Worm (Caenorhabditis elegans) whole organism, midembryonic: ENCODE results near the gene ZK686.5.

ENCODE experiments used
- T22C8.4 ChIP-seq: fragments of 200-800 bp; sonication (Bioruptor generic); IDR thresholded peaks from 2 replicates; pipeline ENCODE4 v1.3.6; 2022; ENCODE audit warnings: missing genetic modification characterization, missing compliant biosample characterization
- cog-1 ChIP-seq: sonication (generic microtip); optimal IDR thresholded peaks from 2 replicates; lab custom pipeline; 2016; ENCODE audit warnings: missing genetic modification characterization, missing compliant biosample characterization
- flt-1 ChIP-seq: fragments of 200-800 bp; sonication (Bioruptor generic); IDR thresholded peaks from 2 replicates; pipeline ENCODE4 v1.3.6; 2022; ENCODE audit warnings: missing genetic modification characterization, missing compliant biosample characterization
- klf-2 ChIP-seq: fragments of 200-800 bp; sonication (Bioruptor generic); conservative IDR thresholded peaks from 2 replicates; pipeline ENCODE4 v1.3.6; 2022; ENCODE audit warnings: missing genetic modification reagents, missing genetic modification characterization, missing compliant biosample characterization
- med-1 ChIP-seq: sonication (generic microtip); optimal IDR thresholded peaks from 2 replicates; lab custom pipeline; 2017; ENCODE audit warnings: missing genetic modification characterization, mild to moderate bottlenecking, missing compliant biosample characterization, antibody characterized with exemption, missing genetic modification reagents; ENCODE audit not compliant: insufficient read depth
- ref-1 ChIP-seq: fragments of 200-800 bp; sonication (Bioruptor generic); conservative IDR thresholded peaks from 2 replicates; pipeline ENCODE4 v1.3.6; 2022; ENCODE audit warnings: missing genetic modification reagents, missing genetic modification characterization, missing compliant biosample characterization
- tab-1 ChIP-seq: fragments of 200-800 bp; sonication (Bioruptor generic); IDR thresholded peaks from 2 replicates; pipeline ENCODE4 v1.3.6; 2022; ENCODE audit warnings: missing genetic modification characterization, missing compliant biosample characterization
- ztf-23 ChIP-seq: fragments of 200-800 bp; sonication (Bioruptor generic); IDR thresholded peaks from 2 replicates; pipeline ENCODE4 v1.3.6; 2022; ENCODE audit warnings: missing genetic modification reagents, missing genetic modification characterization, missing compliant biosample characterization
- ztf-29 ChIP-seq: fragments of 200-800 bp; sonication (Bioruptor generic); IDR thresholded peaks from 2 replicates; pipeline ENCODE4 v1.3.6; 2022; ENCODE audit warnings: missing genetic modification reagents, missing genetic modification characterization, missing compliant biosample characterization

ZK686.5 gene

DNA sequence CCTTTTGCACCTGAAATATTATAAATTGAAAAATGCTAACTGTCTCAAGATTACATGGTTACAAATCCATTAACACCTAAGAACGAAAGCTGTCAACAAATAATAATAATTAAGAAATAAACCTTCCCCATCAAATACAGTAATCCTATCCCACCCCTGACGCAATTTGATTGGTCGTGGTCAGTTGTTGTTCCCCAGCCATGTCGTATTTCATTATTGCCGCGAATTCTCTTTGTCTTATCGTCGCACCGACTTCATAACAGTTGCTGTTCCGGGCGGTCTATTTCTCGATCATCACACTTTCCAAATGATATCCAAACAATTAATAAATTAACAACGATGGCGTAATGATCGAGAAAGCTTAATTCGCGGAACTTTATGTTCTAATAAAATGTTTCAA lies 11.2 kb upstream of the ZK686.5 start:
- no peak for TF ChIP-seq ztf-29
- no peak for TF ChIP-seq cog-1 (tag; lab: Kevin White, UChicago)
- no peak for TF ChIP-seq T22C8.4
- TF ChIP-seq flt-1 (GFP tag; lab: Robert Waterston, UW) = no peak
- no peak for TF ChIP-seq klf-2 (GFP tag; lab: Robert Waterston, UW)

DNA sequence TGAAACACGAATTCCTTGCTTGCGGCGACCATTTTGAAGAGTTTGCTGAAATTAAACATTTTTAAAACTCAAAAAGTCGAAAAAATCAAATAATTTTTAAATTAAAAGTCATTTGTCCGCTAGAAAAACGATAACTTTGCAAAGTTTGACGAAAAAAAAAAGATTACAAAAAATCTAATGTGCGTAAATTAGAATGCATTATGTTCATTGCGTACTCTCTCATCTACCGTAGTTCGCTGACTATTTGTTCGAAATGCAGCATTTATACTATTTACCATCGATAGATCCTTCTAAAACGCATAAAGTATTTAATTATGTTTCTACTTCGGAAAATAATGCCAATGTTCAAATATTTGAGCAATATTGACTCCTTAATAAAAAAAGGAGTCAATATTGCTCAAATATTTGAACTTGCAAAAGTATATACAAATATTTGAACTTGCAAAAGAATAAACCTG lies 8.7 kb upstream of the ZK686.5 start, which contains the start of gene bath-15:
bath-15 (minus strand) TSS at position 51 of the 458 bp plus-strand sequence.
- TF ChIP-seq klf-2 (GFP tag; lab: Robert Waterston, UW) = no peak

DNA sequence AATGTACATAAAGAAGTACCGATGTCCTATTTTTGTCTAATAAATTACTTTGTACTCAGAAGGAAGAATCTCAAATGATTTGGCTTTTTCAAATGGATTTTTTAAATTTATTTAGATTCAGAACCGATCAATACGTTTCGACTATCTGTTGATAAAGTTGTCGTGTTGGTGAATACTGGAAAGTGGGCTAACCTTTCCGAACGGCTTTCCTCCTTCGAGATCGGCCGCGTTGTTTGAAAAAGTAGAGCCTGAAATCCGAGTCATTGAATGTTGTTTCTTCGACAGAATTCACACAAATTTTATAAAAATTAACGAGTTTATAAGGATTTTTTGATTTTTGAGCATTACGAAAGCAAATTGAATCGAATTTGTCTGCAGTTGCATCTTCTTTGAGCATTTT lies 6.5 kb upstream of the ZK686.5 start:
- no peak for TF ChIP-seq klf-2 (GFP tag; lab: Robert Waterston, UW)
- TF ChIP-seq ztf-23 = no peak
- no peak for TF ChIP-seq flt-1 (GFP tag; lab: Robert Waterston, UW)
- TF ChIP-seq T22C8.4 = no peak
- TF ChIP-seq med-1 (GFP tag; lab: Kevin White, UChicago) = no peak
- no peak for TF ChIP-seq ztf-29
- TF ChIP-seq cog-1 (tag; lab: Kevin White, UChicago) = no peak
- no peak for TF ChIP-seq ref-1 (GFP tag; lab: Robert Waterston, UW)
- TF ChIP-seq tab-1 (GFP tag; lab: Robert Waterston, UW) = no peak

DNA sequence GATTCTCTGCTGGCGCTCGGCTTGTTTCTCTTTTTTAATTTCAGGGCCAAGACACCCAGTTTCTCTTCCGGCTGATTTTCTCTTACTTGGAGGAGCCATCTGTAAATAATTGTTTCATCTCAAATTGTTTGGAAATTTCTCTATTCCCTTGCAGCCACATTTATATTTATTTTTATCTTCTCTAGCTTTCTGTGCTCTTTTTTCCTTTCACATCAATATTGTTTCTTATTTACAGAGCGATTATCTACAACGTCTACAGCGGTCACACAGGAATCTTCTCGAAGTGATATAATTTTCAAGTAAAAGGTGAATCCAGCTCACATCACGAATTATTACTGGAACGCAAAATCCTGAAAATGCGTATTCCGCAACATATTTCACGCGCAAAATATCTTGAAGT lies 5.6 kb upstream of the ZK686.5 start, which contains the start of the genes ZK686.6 and ZK686.1:
ZK686.6 (minus strand) TSS at position 101 of the 400 bp plus-strand sequence.
ZK686.1 (plus strand) TSS at position 234 of the 400 bp plus-strand sequence.
- TF ChIP-seq tab-1 (GFP tag; lab: Robert Waterston, UW) (no peak), ztf-29 (no peak), klf-2 (GFP tag; lab: Robert Waterston, UW) (no peak), ref-1 (GFP tag; lab: Robert Waterston, UW) (no peak)

DNA sequence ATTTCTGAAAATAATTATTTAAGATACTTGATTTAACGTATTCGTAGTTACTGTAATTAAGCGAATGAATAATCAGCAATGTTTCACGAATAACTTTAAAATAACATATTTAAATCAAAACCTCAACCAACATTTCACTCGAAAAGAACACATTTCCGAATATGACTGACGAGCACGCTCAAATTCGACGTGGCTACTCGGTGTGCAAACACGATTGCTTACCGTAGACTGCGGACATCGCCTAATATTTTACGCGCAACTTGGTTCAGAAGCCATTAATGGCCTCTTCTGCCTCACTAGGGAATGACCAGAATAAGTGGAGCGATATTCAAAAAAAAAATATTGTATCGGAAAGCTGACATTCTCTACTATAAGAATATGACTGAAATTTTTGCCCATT lies 2.6 kb upstream of the ZK686.5 start, which contains the start of gene snu-23:
snu-23 (minus strand) TSS at position 156 of the 400 bp plus-strand sequence.
- TF ChIP-seq T22C8.4 = no peak
- 0 out of 2 replicates have a peak, but pooled peaks have one; percentile 9 for TF ChIP-seq flt-1 (GFP tag; lab: Robert Waterston, UW)

DNA sequence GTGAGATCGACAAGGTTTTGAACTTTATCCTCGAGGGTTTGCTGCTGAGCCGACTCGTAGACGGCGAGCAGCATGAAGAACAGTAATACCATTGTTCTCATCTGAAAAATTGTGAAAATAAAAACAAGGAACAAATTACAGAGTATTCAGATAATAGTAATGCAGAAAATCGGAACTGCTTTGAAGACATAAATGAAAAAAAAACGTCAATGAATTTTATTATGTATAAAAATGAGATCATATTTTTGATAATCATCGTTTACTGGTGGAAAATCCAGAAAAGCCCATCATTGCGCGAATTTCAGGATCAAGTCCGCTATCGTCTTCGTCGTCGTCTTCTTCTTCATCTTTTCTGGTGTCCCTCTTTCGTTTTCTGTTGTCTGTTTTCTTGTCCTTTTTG lies 1.6 kb upstream of the ZK686.5 start, which contains the start of gene ZK686.3:
ZK686.3 (minus strand) TSS at position 101 of the 400 bp plus-strand sequence.
- TF ChIP-seq ztf-23 (no peak), T22C8.4 (no peak), med-1 (GFP tag; lab: Kevin White, UChicago) (no peak), tab-1 (GFP tag; lab: Robert Waterston, UW) (no peak), ztf-29 (no peak), cog-1 (tag; lab: Kevin White, UChicago) (no peak), flt-1 (GFP tag; lab: Robert Waterston, UW) (no peak), klf-2 (GFP tag; lab: Robert Waterston, UW) (no peak), ref-1 (GFP tag; lab: Robert Waterston, UW) (no peak)

DNA sequence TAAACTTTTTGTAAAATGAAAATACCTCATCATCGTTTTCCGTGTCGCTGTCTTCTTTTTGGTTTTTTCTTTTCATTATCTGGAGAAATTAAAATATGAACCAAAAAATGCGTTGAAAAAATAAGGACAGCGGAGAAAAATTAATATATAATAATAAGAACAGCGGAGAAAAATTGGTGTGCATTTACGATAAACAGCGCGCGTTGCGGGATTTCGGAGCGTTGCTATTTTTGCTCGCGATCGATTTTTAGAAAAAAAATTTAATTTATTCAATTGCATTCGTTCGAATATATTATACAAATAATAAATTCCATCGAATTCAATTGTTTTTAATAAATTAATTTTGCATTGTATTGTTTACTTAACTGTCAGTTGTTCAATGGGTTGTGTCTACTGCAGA lies 1.3 kb downstream of the ZK686.5 start, which contains the start of gene ZK686.2:
ZK686.2 (minus strand) TSS at position 79 of the 400 bp plus-strand sequence.
- TF ChIP-seq flt-1 (GFP tag; lab: Robert Waterston, UW) = 0 out of 2 replicates have a peak, but pooled peaks have one; percentile 19
- no peak for TF ChIP-seq cog-1 (tag; lab: Kevin White, UChicago)
- TF ChIP-seq T22C8.4 = peak; percentile 55
- TF ChIP-seq med-1 (GFP tag; lab: Kevin White, UChicago) = no peak

DNA sequence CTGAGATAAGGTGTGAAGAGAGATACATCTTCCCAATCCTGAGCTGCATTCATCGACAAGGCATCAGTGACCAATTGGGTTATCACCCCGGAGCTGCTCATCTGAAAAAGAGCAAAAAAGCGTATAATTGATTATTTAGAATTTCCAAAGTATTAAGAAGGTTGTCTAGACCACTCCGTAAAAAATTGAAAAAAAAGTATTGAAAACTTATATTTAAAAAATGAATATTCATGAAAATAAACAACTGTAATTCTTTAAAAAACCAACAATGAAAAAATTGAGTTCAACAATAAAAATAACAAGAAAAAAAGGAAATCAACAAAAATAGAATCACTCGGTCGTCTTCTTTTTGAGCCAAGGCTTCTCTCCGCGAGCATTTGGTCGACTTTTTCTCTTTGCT lies 3.8 kb downstream of the ZK686.5 start, which contains the start of gene mtx-2:
mtx-2 (minus strand) TSS at position 101 of the 400 bp plus-strand sequence.
- TF ChIP-seq ref-1 (GFP tag; lab: Robert Waterston, UW) (no peak), T22C8.4 (no peak), tab-1 (GFP tag; lab: Robert Waterston, UW) (no peak), klf-2 (GFP tag; lab: Robert Waterston, UW) (no peak), ztf-23 (no peak), med-1 (GFP tag; lab: Kevin White, UChicago) (no peak), cog-1 (tag; lab: Kevin White, UChicago) (no peak), flt-1 (GFP tag; lab: Robert Waterston, UW) (no peak), ztf-29 (no peak)

DNA sequence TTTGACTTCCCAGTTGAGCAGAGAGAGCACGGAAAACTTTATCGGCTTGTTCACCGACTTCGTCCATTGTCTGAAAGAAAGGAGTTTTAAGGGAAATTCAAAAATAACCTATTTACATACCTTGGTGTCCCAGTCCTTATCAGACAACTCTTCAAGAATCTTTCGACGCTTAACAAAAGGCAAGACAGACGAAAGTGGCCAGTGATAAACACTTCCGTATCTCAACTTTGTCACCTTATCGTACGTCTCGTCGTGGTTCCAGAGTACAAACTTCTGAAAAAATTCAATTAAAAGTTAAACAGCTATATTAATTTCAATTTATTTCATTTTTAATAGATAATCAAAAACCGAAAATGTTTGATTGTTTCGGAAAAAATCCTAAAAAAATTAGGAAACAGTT lies 5.1 kb downstream of the ZK686.5 start:
- TF ChIP-seq med-1 (GFP tag; lab: Kevin White, UChicago) (no peak), ztf-29 (no peak), ref-1 (GFP tag; lab: Robert Waterston, UW) (no peak), klf-2 (GFP tag; lab: Robert Waterston, UW) (no peak), T22C8.4 (no peak), ztf-23 (no peak), flt-1 (GFP tag; lab: Robert Waterston, UW) (no peak), tab-1 (GFP tag; lab: Robert Waterston, UW) (no peak), cog-1 (tag; lab: Kevin White, UChicago) (no peak)

DNA sequence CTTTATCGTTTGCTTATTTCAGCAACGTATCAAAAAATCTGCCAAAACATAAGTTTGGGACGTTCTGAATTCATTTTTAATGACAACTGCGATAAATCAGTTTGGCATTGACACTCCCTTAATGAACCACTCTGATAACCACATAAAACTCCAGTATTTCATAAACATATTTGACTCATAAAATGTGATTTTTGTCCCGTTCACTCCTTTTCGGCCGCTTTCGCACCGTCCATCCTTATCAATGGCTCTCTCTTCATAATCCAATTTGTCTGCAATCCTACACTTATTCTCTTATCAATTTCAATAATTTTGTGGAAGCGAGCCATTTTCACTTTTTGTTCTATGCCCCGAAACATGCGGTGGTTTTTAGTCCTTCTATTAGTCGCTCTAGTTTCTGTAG lies 8.8 kb downstream of the ZK686.5 start, which contains the start of gene pcp-1:
pcp-1 (plus strand) TSS at position 342 of the 400 bp plus-strand sequence.
- no peak for TF ChIP-seq ztf-23
- no peak for TF ChIP-seq T22C8.4
- TF ChIP-seq tab-1 (GFP tag; lab: Robert Waterston, UW) = no peak
- TF ChIP-seq cog-1 (tag; lab: Kevin White, UChicago) = no peak
- no peak for TF ChIP-seq klf-2 (GFP tag; lab: Robert Waterston, UW)
- TF ChIP-seq ztf-29 = no peak
- no peak for TF ChIP-seq flt-1 (GFP tag; lab: Robert Waterston, UW)
- TF ChIP-seq ref-1 (GFP tag; lab: Robert Waterston, UW) = no peak
- TF ChIP-seq med-1 (GFP tag; lab: Kevin White, UChicago) = no peak
